Fruit fly (Drosophila melanogaster) ovary, adult (tissue): Measurements from ENCODE around the gene fit.

Source experiments
- CG17801 ChIP-seq: fragments of 200-800 bp; optimal IDR thresholded peaks from 2 replicates; lab custom pipeline; 2019; ENCODE audit warnings: missing biosample characterization, mild to moderate bottlenecking, missing genetic modification characterization, moderate library complexity; ENCODE audit not compliant: partially characterized antibody

fit gene

DNA sequence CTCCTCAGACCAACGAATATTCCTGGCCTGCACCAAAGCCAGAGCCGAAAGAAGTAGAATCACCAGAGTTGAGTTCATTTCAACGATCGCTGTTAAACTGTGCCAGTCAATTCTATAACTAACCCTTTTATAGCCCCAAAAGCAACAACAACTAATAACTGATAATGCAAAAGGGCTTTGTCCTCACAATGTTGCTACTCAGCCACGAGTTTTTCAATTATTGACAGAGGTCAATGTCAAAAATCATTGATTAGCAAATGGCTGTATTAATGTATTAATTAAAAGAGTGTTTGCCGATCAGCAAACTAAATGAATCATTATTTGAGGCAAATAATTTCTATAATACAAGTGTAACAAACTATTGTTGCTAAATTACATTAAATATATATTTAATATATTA is at the start of gene fit:
Gene fit, minus strand, starts transcription at position 101 of the 400 bp plus-strand sequence.
- TF ChIP-seq CG17801 (GFP tag; lab: Kevin White, UChicago) = no peak

DNA sequence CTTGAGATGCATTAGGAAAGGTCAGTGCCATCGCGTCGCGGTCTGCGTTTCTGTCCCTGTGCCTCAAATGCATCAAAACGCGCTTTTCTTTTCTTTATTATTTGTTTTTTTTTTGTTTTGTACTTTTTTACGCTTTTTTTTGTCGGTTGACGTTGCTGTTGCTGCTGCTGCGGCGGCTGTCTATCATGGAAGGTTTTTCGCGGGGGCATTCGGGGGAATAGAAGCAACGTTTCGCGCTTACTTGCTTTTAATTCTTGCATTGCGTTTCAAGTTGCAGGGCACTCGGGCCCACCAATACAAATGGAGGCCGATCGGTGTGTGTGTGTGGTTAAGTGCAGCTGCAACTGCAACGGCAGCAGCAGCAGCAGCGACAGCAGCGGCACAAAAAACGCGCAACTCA is 49.7 kb upstream of the fit start:
- TF ChIP-seq CG17801 (GFP tag; lab: Kevin White, UChicago) = no peak

DNA sequence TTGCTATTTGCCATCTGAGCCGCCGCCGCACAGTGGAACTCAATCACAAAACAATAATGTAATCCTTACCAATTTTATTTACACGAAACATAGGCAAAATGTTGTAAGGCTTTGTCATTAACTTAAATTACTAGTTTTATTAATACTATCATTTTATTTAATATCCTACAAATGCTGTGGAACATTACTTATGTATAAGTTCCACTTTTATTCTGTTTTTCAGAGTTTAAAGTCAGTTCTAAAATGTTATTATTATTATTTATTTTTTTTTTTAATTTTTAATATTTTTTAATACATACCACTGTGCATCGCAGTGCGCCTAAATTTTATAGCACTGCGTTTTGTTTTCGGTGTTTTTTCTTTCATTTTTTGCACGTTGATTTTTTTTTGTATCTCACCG is 47.1 kb upstream of the fit start:
- TF ChIP-seq CG17801 (GFP tag; lab: Kevin White, UChicago) = peak; percentile 40

DNA sequence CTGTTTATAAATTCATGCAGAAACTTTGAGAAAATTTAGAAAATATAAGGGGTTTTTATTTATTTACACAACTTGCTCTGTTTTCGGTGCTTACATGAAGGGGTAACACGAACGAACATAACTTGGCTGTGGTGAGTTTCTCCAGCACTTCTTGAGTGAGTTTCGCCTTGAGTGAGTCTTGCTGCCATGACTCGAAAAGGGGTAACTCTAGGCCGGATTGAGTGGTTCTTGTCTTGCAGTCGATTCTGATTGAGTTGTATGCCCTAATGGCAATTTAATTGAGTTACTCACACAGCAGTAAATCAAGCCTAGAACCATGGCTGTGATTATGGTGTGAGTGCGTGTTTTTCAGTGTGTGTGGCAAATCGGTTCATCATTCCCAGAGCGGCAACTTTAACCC is 44.0 kb upstream of the fit start:
- TF ChIP-seq CG17801 (GFP tag; lab: Kevin White, UChicago) = no peak

DNA sequence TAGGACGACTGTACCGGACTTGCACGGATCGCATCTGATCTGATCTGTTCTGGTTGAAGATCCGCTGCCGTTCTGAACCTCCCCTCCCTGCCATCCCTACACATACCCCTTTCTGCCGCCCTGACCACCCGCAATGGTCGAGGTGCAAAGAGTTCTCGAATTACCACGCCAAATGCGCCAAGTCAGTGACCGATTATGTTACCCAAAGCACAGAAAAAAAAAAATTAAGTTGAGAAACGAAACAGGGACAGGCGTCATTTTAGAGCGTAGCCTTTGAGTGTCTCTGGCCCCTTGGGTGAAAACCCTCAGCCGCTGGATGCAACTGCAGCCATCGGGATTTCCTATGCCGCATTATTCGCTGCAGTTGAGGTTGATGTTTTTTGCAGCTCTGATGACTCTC is 39.5 kb upstream of the fit start:
- TF ChIP-seq CG17801 (GFP tag; lab: Kevin White, UChicago) = no peak

DNA sequence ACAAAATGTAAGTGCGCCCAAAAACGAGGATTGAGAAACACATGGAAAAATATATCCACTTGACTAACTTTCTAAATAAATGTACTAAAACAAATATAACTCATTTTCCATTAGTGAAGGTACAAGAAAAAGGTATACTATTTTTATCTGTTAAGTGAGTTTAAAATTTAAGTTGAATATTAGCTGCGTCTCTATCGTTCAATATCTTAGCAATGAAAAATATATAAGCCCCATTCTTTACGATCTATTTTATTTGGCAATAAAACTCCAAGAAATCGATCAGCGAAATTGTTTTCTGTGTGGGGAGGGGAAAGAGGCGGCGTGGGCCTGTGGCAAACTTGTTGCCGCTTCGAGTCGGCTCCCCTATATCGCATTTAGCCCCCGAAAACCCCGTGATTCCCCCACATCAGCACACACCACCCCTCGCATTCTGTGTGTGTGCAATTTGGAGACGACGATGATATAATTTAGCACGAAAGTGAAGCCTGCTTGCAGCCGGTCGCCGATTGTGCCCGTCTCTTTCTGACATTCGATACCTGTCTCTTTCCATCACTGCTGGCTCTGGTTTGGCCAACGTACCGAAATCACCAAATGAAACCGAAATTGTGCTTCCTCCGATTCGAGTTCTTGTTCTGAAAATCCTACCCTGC is 38.5 kb upstream of the fit start:
- no peak for TF ChIP-seq CG17801 (GFP tag; lab: Kevin White, UChicago)

DNA sequence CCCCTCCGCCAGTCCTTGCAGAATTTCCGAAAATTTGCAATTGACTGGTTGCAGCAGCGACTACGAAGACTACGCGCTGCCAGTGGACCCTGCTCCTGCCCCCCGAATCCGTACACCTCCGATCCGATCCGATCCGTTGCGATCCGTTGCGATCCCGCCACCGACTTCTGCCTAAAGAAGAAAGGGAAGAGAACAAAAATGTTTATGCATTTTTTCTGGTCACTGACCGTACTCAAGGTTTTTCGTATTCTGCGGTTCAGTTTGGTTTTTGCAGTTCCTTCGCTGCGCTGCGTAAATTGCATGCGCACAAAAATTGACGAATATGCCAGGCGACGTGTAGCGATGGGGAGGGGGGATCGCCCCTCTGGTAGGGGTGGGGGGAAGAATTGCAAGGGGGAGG is 38.0 kb upstream of the fit start:
- TF ChIP-seq CG17801 (GFP tag; lab: Kevin White, UChicago) = no peak

DNA sequence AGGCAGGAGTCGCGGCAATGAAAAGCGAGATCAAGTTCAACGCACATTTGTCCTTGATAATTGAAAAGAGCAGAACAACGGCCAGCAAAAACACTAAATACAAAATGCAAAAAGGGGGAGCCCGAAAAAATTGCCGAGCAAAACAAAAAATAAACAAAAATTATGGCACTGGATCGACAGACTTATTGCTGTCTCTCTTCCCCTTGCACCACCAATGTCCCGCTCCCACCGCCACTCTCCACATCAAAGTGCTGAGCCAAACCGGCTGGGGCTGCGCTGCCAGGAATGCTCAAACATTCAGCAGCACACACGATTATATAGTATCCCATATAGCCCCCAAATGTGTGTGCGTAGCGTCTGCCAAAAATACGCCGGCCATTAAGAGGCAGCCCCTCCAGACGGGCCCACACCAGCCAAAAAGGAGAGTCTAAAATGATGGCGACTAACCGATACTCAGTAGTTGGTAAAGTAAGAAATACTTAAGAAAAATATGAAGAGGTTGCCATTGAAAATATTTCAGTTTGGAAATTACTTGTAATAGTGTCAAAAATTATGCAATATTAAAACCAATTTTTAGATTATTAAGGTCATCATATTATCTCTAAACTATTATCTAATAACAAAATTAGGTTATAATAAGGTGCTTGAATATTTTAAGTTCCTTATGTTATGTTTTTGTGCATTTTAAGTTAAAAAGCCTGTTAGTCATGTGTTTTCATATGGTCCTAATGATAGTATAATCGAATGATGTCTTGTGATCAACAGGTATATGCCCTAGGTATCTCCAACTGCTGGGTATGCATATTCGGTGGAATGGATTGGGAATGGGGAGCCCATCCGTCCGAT is 37.3 kb upstream of the fit start:
- no peak for TF ChIP-seq CG17801 (GFP tag; lab: Kevin White, UChicago)

DNA sequence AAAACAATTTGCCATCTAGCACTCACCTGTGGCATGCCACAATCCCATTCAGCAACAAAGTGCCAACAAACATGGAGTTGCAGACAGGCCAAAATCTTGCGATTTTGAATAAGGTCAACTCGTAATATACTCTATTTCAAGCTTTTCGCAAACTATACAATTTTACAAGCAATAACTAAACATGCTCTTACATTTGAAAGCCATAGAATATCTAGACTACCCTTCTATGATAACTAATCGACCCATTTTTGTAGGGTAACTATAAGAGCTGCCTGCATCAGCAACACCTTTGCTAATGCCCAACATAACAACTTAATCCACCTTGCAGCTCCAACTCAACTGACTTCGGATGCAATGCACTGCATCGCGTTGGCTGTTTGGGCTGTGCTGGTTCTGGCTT is 36.2 kb upstream of the fit start:
- TF ChIP-seq CG17801 (GFP tag; lab: Kevin White, UChicago) = no peak

DNA sequence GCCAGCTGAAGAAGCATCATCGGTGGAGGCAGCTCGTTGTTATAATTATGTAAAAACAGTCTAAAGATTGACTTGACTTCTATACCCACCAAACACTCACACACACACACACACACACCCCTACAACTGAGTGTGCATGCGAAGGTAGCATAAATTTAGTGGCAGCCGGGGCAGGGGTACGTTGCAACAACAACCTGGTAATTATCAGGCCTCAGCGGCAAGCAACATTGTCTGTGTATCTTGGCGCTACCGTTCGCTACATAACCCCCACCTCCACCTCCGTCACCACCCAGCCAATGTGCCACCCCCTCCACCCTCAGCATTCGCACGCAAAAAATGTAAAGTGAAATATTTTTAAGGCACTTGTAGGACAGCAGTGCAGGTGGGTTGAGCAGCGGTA is 32.7 kb upstream of the fit start:
- TF ChIP-seq CG17801 (GFP tag; lab: Kevin White, UChicago) = no peak

DNA sequence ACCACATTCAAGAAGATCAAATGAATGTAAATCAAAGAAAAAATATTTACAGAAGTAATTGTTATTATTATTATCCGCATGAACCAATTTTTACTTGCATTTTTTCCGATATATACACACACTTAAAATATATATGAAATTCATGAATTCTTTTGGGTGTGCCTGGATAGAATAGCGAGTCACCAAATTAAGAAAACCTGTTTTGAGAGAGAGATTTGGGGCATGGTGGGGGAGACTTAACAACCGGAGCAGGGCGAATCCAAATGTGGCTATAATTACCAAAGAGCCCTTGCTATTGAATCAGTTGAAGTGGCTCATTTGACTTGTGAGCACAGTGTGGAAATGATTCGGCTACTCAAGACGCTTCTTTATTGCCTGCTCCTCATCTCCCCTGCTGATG is 29.2 kb upstream of the fit start, which contains the start of gene Qsox2:
Gene Qsox2, plus strand, starts transcription at position 301 of the 400 bp plus-strand sequence.
- no peak for TF ChIP-seq CG17801 (GFP tag; lab: Kevin White, UChicago)

DNA sequence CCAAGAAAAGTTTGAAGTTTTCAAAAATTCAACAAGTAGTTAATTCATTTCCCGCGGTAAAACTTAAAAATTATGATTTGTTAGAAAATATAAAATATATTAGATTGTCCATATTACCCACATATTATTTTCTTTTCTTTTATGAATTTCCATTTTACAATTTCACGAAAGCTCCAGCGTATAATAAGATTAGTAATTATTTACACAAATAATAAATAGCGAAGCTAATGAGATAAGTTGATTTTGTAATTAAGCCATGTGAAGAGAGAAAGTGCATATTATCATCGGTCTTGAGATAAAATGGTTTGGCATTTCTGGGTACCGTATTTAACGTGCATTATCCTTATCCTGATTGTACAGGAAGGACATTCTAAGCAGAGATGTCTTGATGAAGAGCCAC is 27.3 kb upstream of the fit start, which contains the start of gene Qsox3:
Gene Qsox3, plus strand, starts transcription at position 301 of the 400 bp plus-strand sequence.
- no peak for TF ChIP-seq CG17801 (GFP tag; lab: Kevin White, UChicago)

DNA sequence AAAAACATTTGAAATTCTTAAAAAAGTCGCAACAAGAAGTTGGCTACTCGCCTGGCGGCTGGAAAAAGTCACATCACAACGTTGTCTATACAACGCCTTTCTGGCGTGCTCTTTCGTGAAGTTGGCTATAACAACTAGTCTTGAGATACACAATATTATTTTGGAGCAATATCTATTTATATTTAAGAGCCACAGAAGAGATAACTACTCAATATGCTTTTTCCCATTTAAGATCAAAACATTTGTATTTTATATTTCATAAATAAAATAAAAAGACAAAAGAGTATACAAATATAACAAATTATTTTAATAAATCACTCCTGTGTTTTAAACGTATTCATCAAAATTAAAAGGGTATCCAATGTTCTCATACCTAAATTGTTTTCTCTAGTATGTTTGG is 22.6 kb upstream of the fit start:
- TF ChIP-seq CG17801 (GFP tag; lab: Kevin White, UChicago) = no peak

DNA sequence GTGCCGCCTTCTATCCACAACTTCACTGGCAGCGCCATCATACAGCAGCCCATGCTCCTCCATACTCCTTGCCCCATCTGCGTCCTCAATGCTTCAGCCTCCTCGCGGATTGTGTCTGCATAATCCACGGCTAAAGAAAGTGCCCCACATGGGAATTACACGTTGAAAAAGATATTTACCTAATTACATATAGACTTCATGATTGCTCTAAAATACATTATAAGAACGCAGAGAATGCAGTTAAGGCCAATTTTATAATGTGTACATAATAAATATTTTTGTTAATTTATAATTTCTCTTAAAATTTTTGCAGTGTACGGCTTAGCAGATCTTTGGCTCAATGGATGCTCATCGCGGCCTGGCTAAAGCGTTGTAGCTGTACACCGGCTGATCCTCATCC is 21.4 kb upstream of the fit start:
- TF ChIP-seq CG17801 (GFP tag; lab: Kevin White, UChicago) = no peak

DNA sequence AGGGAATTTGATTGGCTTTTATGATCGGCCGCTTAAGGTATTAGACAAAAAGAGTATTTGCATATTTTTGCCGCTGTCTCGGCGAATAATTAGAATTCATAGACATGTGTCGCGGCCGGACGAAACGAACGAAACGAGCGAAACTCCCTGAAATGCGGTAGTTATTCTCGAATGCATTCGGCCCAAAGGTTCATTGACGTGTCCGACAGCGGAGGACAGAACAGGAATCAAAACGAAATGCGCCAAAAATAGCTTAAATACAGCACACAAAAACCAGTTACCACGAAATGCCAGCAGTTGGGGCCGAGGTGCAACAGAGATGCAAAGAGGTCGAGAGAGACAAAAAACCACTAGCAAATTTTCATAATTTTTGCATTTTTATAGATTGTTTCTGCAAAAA is 20.1 kb upstream of the fit start:
- no peak for TF ChIP-seq CG17801 (GFP tag; lab: Kevin White, UChicago)

DNA sequence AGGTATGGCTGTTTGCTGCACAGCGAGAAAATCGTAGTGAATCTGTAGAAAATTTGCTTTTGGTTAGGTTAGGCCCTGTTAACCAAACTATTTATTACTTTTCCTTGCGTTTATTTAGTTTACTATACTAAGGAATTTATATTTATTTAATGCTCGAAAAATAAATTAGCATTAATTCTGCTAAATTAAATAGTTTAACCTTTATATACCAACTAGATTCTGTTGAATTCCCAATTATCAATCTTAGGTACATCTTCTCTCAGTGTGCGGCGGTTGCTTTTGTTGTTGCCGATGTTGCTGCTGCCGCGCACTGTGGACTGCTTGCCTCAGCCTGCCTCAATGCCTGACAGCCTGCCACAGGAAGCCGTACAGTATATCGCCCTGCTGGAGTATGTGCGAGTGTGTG is 14.9 kb upstream of the fit start:
- TF ChIP-seq CG17801 (GFP tag; lab: Kevin White, UChicago) = no peak
